Fruit fly (Drosophila melanogaster) whole organism, embryonic: ENCODE results near the gene CG18268.

Experiments used
- ATbp ChIP-seq: fragments of 200-800 bp; sonication (Bioruptor generic); optimal IDR thresholded peaks from 2 replicates; lab custom pipeline; 2017; ENCODE audit warnings: missing biosample characterization, mild to moderate bottlenecking, missing genetic modification characterization, missing genetic modification reagents
- Abd-B ChIP-seq: fragments of 200-800 bp; sonication (Bioruptor generic); optimal IDR thresholded peaks from 2 replicates; lab custom pipeline; 2018; ENCODE audit warnings: missing biosample characterization, mild to moderate bottlenecking, missing genetic modification characterization, moderate library complexity
- Ada2b ChIP-seq: fragments of 200-800 bp; sonication (Bioruptor generic); IDR thresholded peaks from 2 replicates; pipeline ENCODE4 v1.3.6; 2022; ENCODE audit warnings: missing biosample characterization, missing genetic modification characterization
- CG10366 ChIP-seq: fragments of 200-800 bp; sonication (Bioruptor generic); IDR thresholded peaks from 2 replicates; pipeline ENCODE4 v1.3.6; 2022; ENCODE audit warnings: missing biosample characterization, missing genetic modification characterization
- CG10959 ChIP-seq: fragments of 200-800 bp; sonication (Bioruptor generic); IDR thresholded peaks from 2 replicates; pipeline ENCODE4 v1.3.6; 2022; ENCODE audit warnings: missing biosample characterization, missing genetic modification characterization
- CG11247 ChIP-seq: fragments of 200-800 bp; sonication (Bioruptor generic); IDR thresholded peaks from 2 replicates; pipeline ENCODE4 v1.3.6; 2022; ENCODE audit warnings: missing biosample characterization, missing genetic modification characterization
- CG12236 ChIP-seq: fragments of 200-800 bp; sonication (Bioruptor generic); optimal IDR thresholded peaks from 2 replicates; lab custom pipeline; 2016; ENCODE audit warnings: missing biosample characterization, missing genetic modification characterization
- CG14965 ChIP-seq: fragments of 200-800 bp; sonication (Bioruptor generic); optimal IDR thresholded peaks from 2 replicates; lab custom pipeline; 2016; ENCODE audit warnings: missing biosample characterization, missing genetic modification characterization, borderline replicate concordance
- CG15269 ChIP-seq: fragments of 200-800 bp; sonication (Bioruptor generic); optimal IDR thresholded peaks from 2 replicates; lab custom pipeline; 2018; ENCODE audit warnings: missing biosample characterization, mild to moderate bottlenecking, missing genetic modification characterization, moderate library complexity
- CG17359 ChIP-seq: fragments of 200-800 bp; sonication (Bioruptor generic); optimal IDR thresholded peaks from 3 replicates; lab custom pipeline; 2018; ENCODE audit warnings: missing biosample characterization, mild to moderate bottlenecking, missing genetic modification characterization, moderate library complexity
- CG17361 ChIP-seq: fragments of 200-800 bp; sonication (Bioruptor generic); IDR thresholded peaks from 3 replicates; pipeline ENCODE4 v1.3.6; 2022; ENCODE audit warnings: missing biosample characterization, missing genetic modification characterization
- CG18262 ChIP-seq: fragments of 200-800 bp; optimal IDR thresholded peaks from 3 replicates; lab custom pipeline; 2019; ENCODE audit warnings: missing biosample characterization, mild to moderate bottlenecking, missing genetic modification characterization, moderate library complexity
- CG2129 ChIP-seq: fragments of 200-800 bp; sonication (Bioruptor generic); IDR thresholded peaks from 2 replicates; pipeline ENCODE4 v1.3.6; 2022; ENCODE audit warnings: missing biosample characterization, missing genetic modification characterization; ENCODE audit not compliant: partially characterized antibody
- CG2199 ChIP-seq: fragments of 200-800 bp; sonication (Bioruptor generic); IDR thresholded peaks from 3 replicates; pipeline ENCODE4 v1.3.6; 2022; ENCODE audit warnings: missing biosample characterization, missing genetic modification characterization
- CG2712 ChIP-seq: fragments of 200-800 bp; optimal IDR thresholded peaks from 3 replicates; lab custom pipeline; 2019; ENCODE audit warnings: missing biosample characterization, mild to moderate bottlenecking, missing genetic modification characterization, moderate library complexity
- CG2889 ChIP-seq: fragments of 200-800 bp; sonication (Bioruptor generic); IDR thresholded peaks from 3 replicates; pipeline ENCODE4 v1.3.6; 2022; ENCODE audit warnings: missing biosample characterization, missing genetic modification characterization
- CG31365 ChIP-seq: fragments of 200-800 bp; sonication (Bioruptor generic); optimal IDR thresholded peaks from 2 replicates; lab custom pipeline; 2018; ENCODE audit warnings: missing biosample characterization, mild to moderate bottlenecking, missing genetic modification characterization
- CG34224 ChIP-seq: fragments of 200-800 bp; sonication (Bioruptor generic); IDR thresholded peaks from 3 replicates; pipeline ENCODE4 v1.3.6; 2022; ENCODE audit warnings: missing biosample characterization, missing genetic modification characterization; ENCODE audit not compliant: partially characterized antibody
- CG3847 ChIP-seq: fragments of 200-800 bp; sonication (Bioruptor generic); IDR thresholded peaks from 2 replicates; pipeline ENCODE4 v1.3.6; 2022; ENCODE audit warnings: missing biosample characterization, missing genetic modification characterization
- CG5245 ChIP-seq: fragments of 200-800 bp; sonication (Bioruptor generic); optimal IDR thresholded peaks from 3 replicates; lab custom pipeline; 2016; ENCODE audit warnings: missing biosample characterization, missing genetic modification characterization
- CG9797 ChIP-seq: fragments of 200-800 bp; sonication (Bioruptor generic); optimal IDR thresholded peaks from 3 replicates; lab custom pipeline; 2018; ENCODE audit warnings: missing biosample characterization, mild to moderate bottlenecking, missing genetic modification characterization
- CG9876 ChIP-seq: fragments of 200-800 bp; sonication (Bioruptor generic); optimal IDR thresholded peaks from 2 replicates; lab custom pipeline; 2016; ENCODE audit warnings: missing biosample characterization, missing genetic modification characterization
- Camta ChIP-seq: fragments of 200-800 bp; sonication (Bioruptor generic); optimal IDR thresholded peaks from 2 replicates; lab custom pipeline; 2016; ENCODE audit warnings: missing biosample characterization, missing genetic modification characterization
- Dad ChIP-seq: fragments of 200-800 bp; sonication (Bioruptor generic); optimal IDR thresholded peaks from 3 replicates; lab custom pipeline; 2016; ENCODE audit warnings: missing biosample characterization, missing genetic modification characterization
- ERR ChIP-seq: fragments of 200-800 bp; sonication (Bioruptor generic); optimal IDR thresholded peaks from 2 replicates; lab custom pipeline; 2016; ENCODE audit warnings: missing biosample characterization, missing genetic modification characterization
- Fer1 ChIP-seq: fragments of 200-800 bp; sonication (Bioruptor generic); optimal IDR thresholded peaks from 2 replicates; lab custom pipeline; 2017; ENCODE audit warnings: missing biosample characterization, mild to moderate bottlenecking, missing genetic modification characterization
- H2.0 ChIP-seq: fragments of 200-800 bp; sonication (Bioruptor generic); IDR thresholded peaks from 2 replicates; pipeline ENCODE4 v1.3.6; 2022; ENCODE audit warnings: missing biosample characterization, missing genetic modification characterization
- HLH4C ChIP-seq: fragments of 200-800 bp; sonication (Bioruptor generic); IDR thresholded peaks from 3 replicates; pipeline ENCODE4 v1.3.6; 2022; ENCODE audit warnings: missing biosample characterization, missing genetic modification characterization; ENCODE audit not compliant: partially characterized antibody
- HLHmδ ChIP-seq: fragments of 200-800 bp; sonication (Bioruptor generic); optimal IDR thresholded peaks from 2 replicates; lab custom pipeline; 2018; ENCODE audit warnings: missing biosample characterization, mild to moderate bottlenecking, missing genetic modification characterization, moderate library complexity
- Mrtf ChIP-seq: fragments of 200-800 bp; sonication (Bioruptor generic); IDR thresholded peaks from 3 replicates; pipeline ENCODE4 v1.3.6; 2022; ENCODE audit warnings: missing biosample characterization, missing genetic modification characterization
- Nf-YC ChIP-seq: fragments of 200-800 bp; optimal IDR thresholded peaks from 3 replicates; lab custom pipeline; 2019; ENCODE audit warnings: missing biosample characterization, mild to moderate bottlenecking, missing genetic modification characterization, moderate library complexity
- Oli ChIP-seq: fragments of 200-800 bp; sonication (Bioruptor generic); optimal IDR thresholded peaks from 2 replicates; lab custom pipeline; 2018; ENCODE audit warnings: missing biosample characterization, mild to moderate bottlenecking, missing genetic modification characterization, moderate library complexity
- Xrp1 ChIP-seq: fragments of 200-800 bp; sonication (Bioruptor generic); IDR thresholded peaks from 2 replicates; pipeline ENCODE4 v1.3.6; 2022; ENCODE audit warnings: missing biosample characterization, missing genetic modification characterization
- al ChIP-seq: fragments of 200-800 bp; sonication (Bioruptor generic); IDR thresholded peaks from 2 replicates; pipeline ENCODE4 v1.3.6; 2022; ENCODE audit warnings: missing biosample characterization, missing genetic modification characterization
- cato ChIP-seq: fragments of 200-800 bp; sonication (Bioruptor generic); optimal IDR thresholded peaks from 2 replicates; lab custom pipeline; 2016; ENCODE audit warnings: missing biosample characterization, missing genetic modification characterization, borderline replicate concordance
- dati ChIP-seq: fragments of 200-800 bp; sonication (Bioruptor generic); IDR thresholded peaks from 2 replicates; pipeline ENCODE4 v1.3.6; 2022; ENCODE audit warnings: missing biosample characterization, missing genetic modification characterization
- emc ChIP-seq: fragments of 200-800 bp; sonication (Bioruptor generic); optimal IDR thresholded peaks from 2 replicates; lab custom pipeline; 2016; ENCODE audit warnings: missing biosample characterization, missing genetic modification characterization
- fd3F ChIP-seq: fragments of 200-800 bp; sonication (Bioruptor generic); optimal IDR thresholded peaks from 2 replicates; lab custom pipeline; 2018; ENCODE audit warnings: missing biosample characterization, mild to moderate bottlenecking, missing genetic modification characterization, moderate library complexity
- gce ChIP-seq: fragments of 200-800 bp; sonication (Bioruptor generic); IDR thresholded peaks from 3 replicates; pipeline ENCODE4 v1.3.6; 2022; ENCODE audit warnings: missing biosample characterization, missing genetic modification characterization
- her ChIP-seq: fragments of 200-800 bp; sonication (Bioruptor generic); optimal IDR thresholded peaks from 2 replicates; lab custom pipeline; 2016; ENCODE audit warnings: missing biosample characterization, missing genetic modification characterization
- lola ChIP-seq, 3 experiments: fragments of >200 bp in 2 of 3; fragments of 200-800 bp in 1 of 3; sonication (Bioruptor generic) in 1 of 3; optimal IDR thresholded peaks; 2 replicates each; lab custom pipeline; 2017 to 2019; ENCODE audit warnings: missing biosample characterization in 3 of 3, missing genetic modification characterization in 3 of 3, mild to moderate bottlenecking in 1 of 3, moderate library complexity in 1 of 3
- mam ChIP-seq: fragments of 200-800 bp; sonication (Bioruptor generic); optimal IDR thresholded peaks from 3 replicates; lab custom pipeline; 2016; ENCODE audit warnings: missing biosample characterization, missing genetic modification characterization
- pan ChIP-seq, 4 experiments: fragments of >200 bp in 3 of 4; fragments of 200-800 bp in 1 of 4; sonication (Bioruptor generic) in 1 of 4; optimal IDR thresholded peaks in 3 of 4; IDR thresholded peaks in 1 of 4; 2 replicates each; pipeline versions ENCODE4 v1.3.6 to Lab custom; 2017 to 2022; ENCODE audit warnings: missing biosample characterization in 2 of 4, missing genetic modification characterization in 2 of 4, mixed read lengths in 1 of 4
- pb ChIP-seq: fragments of 200-800 bp; sonication (Bioruptor generic); optimal IDR thresholded peaks from 3 replicates; lab custom pipeline; 2016; ENCODE audit warnings: missing biosample characterization, missing genetic modification characterization
- pho ChIP-seq: fragments of 200-800 bp; sonication (Bioruptor generic); optimal IDR thresholded peaks from 2 replicates; lab custom pipeline; 2016; ENCODE audit warnings: missing biosample characterization, missing genetic modification characterization
- sisA ChIP-seq: fragments of 200-800 bp; sonication (Bioruptor generic); IDR thresholded peaks from 2 replicates; pipeline ENCODE4 v1.3.6; 2022; ENCODE audit warnings: missing biosample characterization, missing genetic modification characterization
- so ChIP-seq: fragments of 200-800 bp; sonication (Bioruptor generic); IDR thresholded peaks from 3 replicates; pipeline ENCODE4 v1.3.6; 2022; ENCODE audit warnings: missing biosample characterization, missing genetic modification characterization
- tgo ChIP-seq: fragments of 200-800 bp; sonication (Bioruptor generic); IDR thresholded peaks from 3 replicates; pipeline ENCODE4 v1.3.6; 2022; ENCODE audit warnings: missing biosample characterization, missing genetic modification characterization
- ttk ChIP-seq: fragments of 200-800 bp; sonication (Bioruptor generic); IDR thresholded peaks from 2 replicates; pipeline ENCODE4 v2.1.2; 2022; ENCODE audit warnings: missing biosample characterization, missing genetic modification characterization
- tup ChIP-seq: fragments of 200-800 bp; sonication (Bioruptor generic); optimal IDR thresholded peaks from 2 replicates; lab custom pipeline; 2016; ENCODE audit warnings: missing biosample characterization, mild to moderate bottlenecking, missing genetic modification characterization, moderate library complexity
- zf30C ChIP-seq: fragments of 200-800 bp; sonication (Bioruptor generic); optimal IDR thresholded peaks from 3 replicates; lab custom pipeline; 2018; ENCODE audit warnings: missing biosample characterization, mild to moderate bottlenecking, missing genetic modification characterization

Gene CG18268

DNA sequence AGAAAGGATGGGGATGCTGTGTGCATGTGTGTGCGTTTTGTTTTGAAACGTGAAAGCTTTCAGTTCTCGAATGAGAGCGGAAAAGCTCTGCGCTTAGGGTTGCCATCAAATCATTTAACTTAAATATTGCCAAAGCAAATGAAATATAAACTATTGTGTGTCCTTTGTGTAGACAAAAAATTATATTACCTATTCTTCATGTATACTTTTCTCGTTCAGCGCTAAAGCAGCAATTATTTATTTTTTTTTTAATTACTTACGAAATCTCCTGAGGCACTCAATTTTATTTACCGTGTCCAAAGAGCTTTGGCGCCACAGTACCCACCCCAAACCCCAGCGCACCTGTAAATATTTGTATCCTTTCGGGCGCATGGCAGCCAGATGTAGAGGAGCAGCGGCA lies 17.3 kb upstream of the CG18268 start (continued):
- peak; percentile 41 for TF ChIP-seq Oli
- peak; percentile 22; the same call in 1 of the 2 replicates for TF ChIP-seq CG10366 (GFP tag; lab: Robert Waterston, UW)
- TF ChIP-seq emc (GFP tag; lab: Kevin White, UChicago): no peak
- peak; percentile 30 for TF ChIP-seq CG3847
- TF ChIP-seq ATbp: peak; percentile 1
- no peak for TF ChIP-seq CG31365
- TF ChIP-seq H2.0 (GFP tag; lab: Robert Waterston, UW): peak; percentile 50; the same call in 1 of the 2 replicates
- no peak for TF ChIP-seq CG11247
- TF ChIP-seq Nf-YC (tag; lab: Kevin White, UChicago): peak; percentile 39
- TF ChIP-seq so (GFP tag; lab: Robert Waterston, UW): no peak
- no peak for TF ChIP-seq pan (optimal IDR thresholded peaks at IDR 0.05; lab: Kevin White, UChicago)
- no peak for TF ChIP-seq pan (GFP tag; optimal IDR thresholded peaks at IDR 0.05 in 1 of 2, IDR thresholded peaks at IDR 0.05 in 1 of 2)
- no peak for TF ChIP-seq lola (GFP tag; optimal IDR thresholded peaks at IDR 0.05; lab: Kevin White, UChicago)
- no peak for TF ChIP-seq cato
- TF ChIP-seq Mrtf (GFP tag; lab: Robert Waterston, UW): no peak
- TF ChIP-seq CG14965: no peak
- no peak for TF ChIP-seq Dad (GFP tag; lab: Kevin White, UChicago)
- TF ChIP-seq CG5245 (GFP tag; lab: Kevin White, UChicago): no peak
- TF ChIP-seq CG12236 (GFP tag; lab: Kevin White, UChicago): no peak
- TF ChIP-seq al: peak; percentile 51; the same call in 1 of the 2 replicates
- TF ChIP-seq ttk (GFP tag; lab: Robert Waterston, UW): no peak
- no peak for TF ChIP-seq CG17361 (GFP tag; lab: Robert Waterston, UW)
- no peak for TF ChIP-seq CG10959
- TF ChIP-seq Fer1: peak; percentile 77
- TF ChIP-seq CG18262 (tag; lab: Kevin White, UChicago): no peak
- TF ChIP-seq mam (GFP tag; lab: Kevin White, UChicago): peak; percentile 52
- no peak for TF ChIP-seq CG34224 (GFP tag; lab: Robert Waterston, UW)
- no peak for TF ChIP-seq gce (GFP tag; lab: Robert Waterston, UW)
- no peak for TF ChIP-seq Camta (GFP tag; lab: Kevin White, UChicago)
- peak; percentile 48 for TF ChIP-seq CG15269 (tag; lab: Kevin White, UChicago)
- peak; percentile 43; the same call in 2 of the 3 replicates for TF ChIP-seq tgo (GFP tag; lab: Robert Waterston, UW)
- no peak for TF ChIP-seq ERR (GFP tag; lab: Kevin White, UChicago)
- peak; percentile 40 for TF ChIP-seq Ada2b (GFP tag; lab: Robert Waterston, UW)
- peak; percentile 15 for TF ChIP-seq fd3F (GFP tag; lab: Kevin White, UChicago)
- no peak for TF ChIP-seq tup (GFP tag; lab: Kevin White, UChicago)
- TF ChIP-seq CG9797 (GFP tag; lab: Kevin White, UChicago): no peak
- TF ChIP-seq zf30C (GFP tag; lab: Kevin White, UChicago): peak; percentile 33
- TF ChIP-seq HLH4C (GFP tag; lab: Robert Waterston, UW): no peak
- 0 out of 2 replicates have a peak, but pooled peaks have one; percentile 18 for TF ChIP-seq dati
- TF ChIP-seq Abd-B (GFP tag; lab: Kevin White, UChicago): peak; percentile 11
- TF ChIP-seq her (GFP tag; lab: Kevin White, UChicago): no peak
- TF ChIP-seq pb: no peak
- TF ChIP-seq CG9876 (GFP tag; lab: Kevin White, UChicago): no peak
- no peak for TF ChIP-seq CG2889 (GFP tag; lab: Robert Waterston, UW)
- TF ChIP-seq CG17359 (tag; lab: Kevin White, UChicago): peak; percentile 36
- peak; percentile 46 for TF ChIP-seq pho (GFP tag; lab: Kevin White, UChicago)
- TF ChIP-seq sisA: no peak; the same call in 1 of the 2 replicates
- no peak for TF ChIP-seq CG2712 (tag; lab: Kevin White, UChicago)
- TF ChIP-seq CG2129 (GFP tag; lab: Robert Waterston, UW): no peak
- no peak for TF ChIP-seq CG2199 (GFP tag; lab: Robert Waterston, UW)
- TF ChIP-seq HLHmδ (GFP tag; lab: Kevin White, UChicago): no peak
- no peak for TF ChIP-seq Xrp1 (GFP tag; lab: Robert Waterston, UW)
